Fruit fly (Drosophila melanogaster) whole organism, embryonic: ENCODE data around the gene trx.

ENCODE experiments used
- Ada2b ChIP-seq: fragments of 200-800 bp; sonication (Bioruptor generic); IDR thresholded peaks from 2 replicates; pipeline ENCODE4 v1.3.6; 2022; ENCODE audit warnings: missing biosample characterization, missing genetic modification characterization
- Atf6 ChIP-seq: fragments of 200-800 bp; sonication (Bioruptor generic); IDR thresholded peaks from 2 replicates; pipeline ENCODE4 v1.3.6; 2022; ENCODE audit warnings: missing biosample characterization, missing genetic modification characterization
- CG10543 ChIP-seq: fragments of 200-800 bp; sonication (Bioruptor generic); optimal IDR thresholded peaks from 3 replicates; lab custom pipeline; 2017; ENCODE audit warnings: missing biosample characterization, mild to moderate bottlenecking, missing genetic modification characterization, moderate library complexity
- CG11560 ChIP-seq: fragments of 200-800 bp; sonication (Bioruptor generic); IDR thresholded peaks from 3 replicates; pipeline ENCODE4 v1.3.6; 2022; ENCODE audit warnings: missing biosample characterization, missing genetic modification characterization
- CG12071 ChIP-seq: fragments of 200-800 bp; sonication (Bioruptor generic); optimal IDR thresholded peaks from 3 replicates; lab custom pipeline; 2018; ENCODE audit warnings: missing biosample characterization, mild to moderate bottlenecking, missing genetic modification characterization
- CG12299 ChIP-seq: fragments of 200-800 bp; sonication (Bioruptor generic); optimal IDR thresholded peaks from 2 replicates; lab custom pipeline; 2018; ENCODE audit warnings: missing biosample characterization, mild to moderate bottlenecking, missing genetic modification characterization
- CG12942 ChIP-seq: fragments of 200-800 bp; sonication (Bioruptor generic); optimal IDR thresholded peaks from 3 replicates; lab custom pipeline; 2016; ENCODE audit warnings: missing biosample characterization, missing genetic modification characterization
- CG17912 ChIP-seq: fragments of 200-800 bp; sonication (Bioruptor generic); optimal IDR thresholded peaks from 2 replicates; lab custom pipeline; 2018; ENCODE audit warnings: missing biosample characterization, mild to moderate bottlenecking, missing genetic modification characterization
- CG18262 ChIP-seq: fragments of 200-800 bp; optimal IDR thresholded peaks from 3 replicates; lab custom pipeline; 2019; ENCODE audit warnings: missing biosample characterization, mild to moderate bottlenecking, missing genetic modification characterization, moderate library complexity
- CG32767 ChIP-seq: fragments of 200-800 bp; sonication (Bioruptor generic); IDR thresholded peaks from 2 replicates; pipeline ENCODE4 v1.3.6; 2022; ENCODE audit warnings: missing biosample characterization, missing genetic modification characterization
- CG3726 ChIP-seq: fragments of 200-800 bp; sonication (Bioruptor generic); IDR thresholded peaks from 3 replicates; pipeline ENCODE4, ENCODE4 v1.3.6; 2022; ENCODE audit warnings: missing biosample characterization, missing genetic modification characterization
- CG42726 ChIP-seq: fragments of 200-800 bp; sonication (Bioruptor generic); IDR thresholded peaks from 2 replicates; pipeline ENCODE4 v1.3.6; 2022; ENCODE audit warnings: missing biosample characterization, missing genetic modification characterization; ENCODE audit not compliant: partially characterized antibody
- CG4282 ChIP-seq: fragments of 200-800 bp; sonication (Bioruptor generic); optimal IDR thresholded peaks from 2 replicates; lab custom pipeline; 2016; ENCODE audit warnings: missing biosample characterization, missing genetic modification characterization
- CG4404 ChIP-seq: fragments of 200-800 bp; sonication (Bioruptor generic); IDR thresholded peaks from 2 replicates; pipeline ENCODE4 v1.3.6; 2022; ENCODE audit warnings: missing biosample characterization, missing genetic modification characterization
- CG7839 ChIP-seq: fragments of 200-800 bp; sonication (Bioruptor generic); optimal IDR thresholded peaks from 3 replicates; lab custom pipeline; 2018; ENCODE audit warnings: missing biosample characterization, mild to moderate bottlenecking, missing genetic modification characterization, moderate library complexity
- CG8290 ChIP-seq, 3 experiments: fragments of 200-800 bp; sonication (Bioruptor generic); optimal IDR thresholded peaks; 2 replicates each; lab custom pipeline; 2016 to 2019; ENCODE audit warnings: missing biosample characterization in 3 of 3, missing genetic modification characterization in 3 of 3, mild to moderate bottlenecking in 2 of 3, moderate library complexity in 1 of 3
- CG9215 ChIP-seq: fragments of 200-800 bp; sonication (Bioruptor generic); IDR thresholded peaks from 2 replicates; pipeline ENCODE4 v1.3.6; 2022; ENCODE audit warnings: missing biosample characterization, missing genetic modification characterization
- CG9609 ChIP-seq: fragments of 200-800 bp; sonication (Bioruptor generic); optimal IDR thresholded peaks from 3 replicates; lab custom pipeline; 2016; ENCODE audit warnings: missing biosample characterization, missing genetic modification characterization
- Chrac-16 ChIP-seq: fragments of 200-800 bp; sonication (Bioruptor generic); optimal IDR thresholded peaks from 3 replicates; lab custom pipeline; 2016; ENCODE audit warnings: missing biosample characterization, missing genetic modification characterization
- Deaf1 ChIP-seq: fragments of 200-800 bp; optimal IDR thresholded peaks from 3 replicates; lab custom pipeline; 2019; ENCODE audit warnings: missing biosample characterization, mild to moderate bottlenecking, missing genetic modification characterization, moderate library complexity
- Dll ChIP-seq: fragments of 200-800 bp; sonication (Bioruptor generic); IDR thresholded peaks from 4 replicates; pipeline ENCODE4 v1.3.6; 2022; ENCODE audit warnings: missing biosample characterization, missing genetic modification characterization; ENCODE audit not compliant: partially characterized antibody
- Eip74EF ChIP-seq, 2 experiments: fragments of 200-800 bp in 1 of 2; fragments of >200 bp in 1 of 2; sonication (Bioruptor generic) in 1 of 2; optimal IDR thresholded peaks; 2 replicates each; lab custom pipeline; 2017 to 2019; ENCODE audit warnings: missing biosample characterization in 2 of 2, missing genetic modification characterization in 2 of 2, mild to moderate bottlenecking in 1 of 2, moderate library complexity in 1 of 2
- Fer1 ChIP-seq: fragments of 200-800 bp; sonication (Bioruptor generic); optimal IDR thresholded peaks from 2 replicates; lab custom pipeline; 2017; ENCODE audit warnings: missing biosample characterization, mild to moderate bottlenecking, missing genetic modification characterization
- Hey ChIP-seq: fragments of 200-800 bp; sonication (Bioruptor generic); optimal IDR thresholded peaks from 3 replicates; lab custom pipeline; 2018; ENCODE audit warnings: missing biosample characterization, mild to moderate bottlenecking, missing genetic modification characterization
- Hmx ChIP-seq: fragments of 200-800 bp; sonication (Bioruptor generic); optimal IDR thresholded peaks from 2 replicates; lab custom pipeline; 2016; ENCODE audit warnings: missing biosample characterization, missing genetic modification characterization
- Myb ChIP-seq: fragments of 200-800 bp; sonication (Bioruptor generic); optimal IDR thresholded peaks from 2 replicates; lab custom pipeline; 2016; ENCODE audit warnings: missing biosample characterization, missing genetic modification characterization
- Poxn ChIP-seq: fragments of 200-800 bp; sonication (Bioruptor generic); IDR thresholded peaks from 2 replicates; pipeline ENCODE4 v1.3.6; 2022; ENCODE audit warnings: missing biosample characterization, missing genetic modification characterization
- Scr ChIP-seq: fragments of 200-800 bp; sonication (Bioruptor generic); IDR thresholded peaks from 2 replicates; pipeline ENCODE4 v1.3.6; 2022; ENCODE audit warnings: missing biosample characterization, missing genetic modification characterization; ENCODE audit not compliant: partially characterized antibody
- TFAM ChIP-seq: fragments of 200-800 bp; sonication (Bioruptor generic); optimal IDR thresholded peaks from 2 replicates; lab custom pipeline; 2017; ENCODE audit warnings: missing biosample characterization, missing genetic modification characterization, inconsistent platforms
- ase ChIP-seq: fragments of 200-800 bp; sonication (Bioruptor generic); IDR thresholded peaks from 3 replicates; pipeline ENCODE4 v1.3.6; 2022; ENCODE audit warnings: missing biosample characterization, missing genetic modification characterization
- cato ChIP-seq: fragments of 200-800 bp; sonication (Bioruptor generic); optimal IDR thresholded peaks from 2 replicates; lab custom pipeline; 2016; ENCODE audit warnings: missing biosample characterization, missing genetic modification characterization, borderline replicate concordance
- cg ChIP-seq: fragments of 200-800 bp; sonication (Bioruptor generic); optimal IDR thresholded peaks from 3 replicates; lab custom pipeline; 2019; ENCODE audit warnings: missing biosample characterization, mild to moderate bottlenecking, missing genetic modification characterization, moderate library complexity
- croc ChIP-seq: fragments of 200-800 bp; sonication (Bioruptor generic); conservative IDR thresholded peaks from 3 replicates; pipeline ENCODE4 v1.3.6; 2022; ENCODE audit warnings: missing biosample characterization, missing genetic modification characterization
- dimm ChIP-seq: fragments of 200-800 bp; sonication (Bioruptor generic); IDR thresholded peaks from 2 replicates; pipeline ENCODE4 v1.3.6; 2022; ENCODE audit warnings: missing biosample characterization, missing genetic modification characterization
- disco-r ChIP-seq: fragments of 200-800 bp; sonication (Bioruptor generic); optimal IDR thresholded peaks from 2 replicates; lab custom pipeline; 2016; ENCODE audit warnings: missing biosample characterization, missing genetic modification characterization
- eve ChIP-seq, 2 experiments: fragments of >200 bp; optimal IDR thresholded peaks; 2 replicates each; lab custom pipeline; 2017; ENCODE audit warnings: missing biosample characterization in 2 of 2, missing genetic modification characterization in 2 of 2
- eyg ChIP-seq: fragments of 200-800 bp; sonication (Bioruptor generic); optimal IDR thresholded peaks from 3 replicates; lab custom pipeline; 2016; ENCODE audit warnings: missing biosample characterization, missing genetic modification characterization
- gsb ChIP-seq: fragments of 200-800 bp; sonication (Bioruptor generic); IDR thresholded peaks from 2 replicates; pipeline ENCODE4 v1.3.6; 2022; ENCODE audit warnings: missing biosample characterization, missing genetic modification characterization
- hbn ChIP-seq: fragments of 200-800 bp; sonication (Bioruptor generic); IDR thresholded peaks from 2 replicates; pipeline ENCODE4 v1.3.6; 2022; ENCODE audit warnings: missing biosample characterization, missing genetic modification characterization; ENCODE audit not compliant: partially characterized antibody
- kay ChIP-seq: fragments of 200-800 bp; sonication (Bioruptor generic); optimal IDR thresholded peaks from 2 replicates; lab custom pipeline; 2016; ENCODE audit warnings: missing biosample characterization, missing genetic modification characterization
- oc ChIP-seq: fragments of 200-800 bp; sonication (Bioruptor generic); optimal IDR thresholded peaks from 2 replicates; lab custom pipeline; 2018; ENCODE audit warnings: missing biosample characterization, mild to moderate bottlenecking, missing genetic modification characterization, moderate library complexity
- onecut ChIP-seq: fragments of 200-800 bp; sonication (Bioruptor generic); IDR thresholded peaks from 2 replicates; pipeline ENCODE4 v1.3.6; 2022; ENCODE audit warnings: missing biosample characterization, missing genetic modification characterization
- org-1 ChIP-seq: fragments of 200-800 bp; sonication (Bioruptor generic); optimal IDR thresholded peaks from 2 replicates; lab custom pipeline; 2017; ENCODE audit warnings: missing biosample characterization, missing genetic modification characterization
- row ChIP-seq: fragments of 200-800 bp; sonication (Bioruptor generic); IDR thresholded peaks from 3 replicates; pipeline ENCODE4 v1.3.6; 2022; ENCODE audit warnings: missing biosample characterization, missing genetic modification characterization
- trem ChIP-seq: fragments of 200-800 bp; optimal IDR thresholded peaks from 3 replicates; lab custom pipeline; 2019; ENCODE audit warnings: missing biosample characterization, mild to moderate bottlenecking, missing genetic modification characterization, moderate library complexity
- vnd ChIP-seq: fragments of 200-800 bp; sonication (Bioruptor generic); IDR thresholded peaks from 3 replicates; pipeline ENCODE4 v1.3.6; 2022; ENCODE audit warnings: missing biosample characterization, missing genetic modification characterization; ENCODE audit not compliant: partially characterized antibody
- wdn ChIP-seq: fragments of 200-800 bp; sonication (Bioruptor generic); IDR thresholded peaks from 2 replicates; pipeline ENCODE4 v1.3.6; 2022; ENCODE audit warnings: missing biosample characterization, missing genetic modification characterization
- zen2 ChIP-seq: fragments of 200-800 bp; sonication (Bioruptor generic); IDR thresholded peaks from 3 replicates; pipeline ENCODE4 v1.3.6; 2022; ENCODE audit warnings: missing biosample characterization, missing genetic modification characterization; ENCODE audit not compliant: partially characterized antibody

The trx gene

dm6 chr3R:14278523-14279303 is 8.0 kb downstream of the trx start (continued):
- TF ChIP-seq CG12299 (tag; lab: Kevin White, UChicago) (no peak), CG12071 (GFP tag; lab: Kevin White, UChicago) (no peak), CG8290 (GFP tag; optimal IDR thresholded peaks at IDR 0.05; lab: Kevin White, UChicago) (peak; percentile 16), CG8290 (tag; optimal IDR thresholded peaks at IDR 0.05; lab: Kevin White, UChicago) (peak in 1 of 2 experiments; percentile 27), CG9609 (GFP tag; lab: Kevin White, UChicago) (peak; percentile 15), eve (GFP tag; optimal IDR thresholded peaks at IDR 0.05; lab: Kevin White, UChicago) (no peak), CG12942 (GFP tag; lab: Kevin White, UChicago) (no peak), cg (GFP tag; lab: Kevin White, UChicago) (peak; percentile 34), row (GFP tag; lab: Robert Waterston, UW) (peak; percentile 49), Myb (GFP tag; lab: Kevin White, UChicago) (no peak), CG3726 (GFP tag; lab: Robert Waterston, UW) (no peak), oc (tag; lab: Kevin White, UChicago) (no peak), Dll (GFP tag; lab: Robert Waterston, UW) (0 out of 4 replicates have a peak, but pooled peaks have one; percentile 39), CG42726 (GFP tag; lab: Robert Waterston, UW) (no peak), eyg (GFP tag; lab: Kevin White, UChicago) (no peak), onecut (peak; percentile 43; the same call in 1 of the 2 replicates), Deaf1 (tag; lab: Kevin White, UChicago) (peak; percentile 4), kay (GFP tag; lab: Kevin White, UChicago) (no peak), Poxn (GFP tag; lab: Robert Waterston, UW) (no peak), dimm (GFP tag; lab: Robert Waterston, UW) (no peak), CG9215 (GFP tag; lab: Robert Waterston, UW) (no peak), Scr (GFP tag; lab: Robert Waterston, UW) (no peak), Eip74EF (GFP tag; optimal IDR thresholded peaks at IDR 0.05; lab: Kevin White, UChicago) (no peak), cato (GFP tag; lab: Kevin White, UChicago) (no peak), Hmx (GFP tag; lab: Kevin White, UChicago) (no peak), vnd (GFP tag; lab: Robert Waterston, UW) (no peak), CG7839 (no peak), Hey (no peak), CG18262 (tag; lab: Kevin White, UChicago) (no peak), CG10543 (GFP tag; lab: Kevin White, UChicago) (no peak), CG17912 (GFP tag; lab: Kevin White, UChicago) (no peak), trem (tag; lab: Kevin White, UChicago) (no peak), Ada2b (0 out of 2 replicates have a peak, but pooled peaks have one; percentile 5), org-1 (GFP tag; lab: Kevin White, UChicago) (no peak), Atf6 (no peak)

- peak; percentile 44; the same call in 2 of the 3 replicates for TF ChIP-seq ase (GFP tag; lab: Robert Waterston, UW)
- TF ChIP-seq croc (GFP tag; lab: Robert Waterston, UW) = peak; percentile 73
- TF ChIP-seq CG4282 (GFP tag; lab: Kevin White, UChicago) = no peak
- no peak for TF ChIP-seq Fer1
- no peak for TF ChIP-seq zen2
- peak; percentile 75 for TF ChIP-seq Chrac-16 (GFP tag; lab: Kevin White, UChicago)
- peak; percentile 79 for TF ChIP-seq trem (tag; lab: Kevin White, UChicago)
- no peak for TF ChIP-seq hbn (GFP tag; lab: Robert Waterston, UW)
- peak; percentile 36 for TF ChIP-seq TFAM
- 0 out of 3 replicates have a peak, but pooled peaks have one; percentile 39 for TF ChIP-seq CG11560 (tag; lab: Robert Waterston, UW)
- peak; percentile 93 for TF ChIP-seq CG4404 (GFP tag; lab: Robert Waterston, UW)
- TF ChIP-seq wdn (GFP tag; lab: Robert Waterston, UW) = peak; percentile 74
- peak; percentile 68 for TF ChIP-seq gsb (GFP tag; lab: Robert Waterston, UW)
- TF ChIP-seq CG32767 (GFP tag; lab: Robert Waterston, UW) = peak; percentile 79
- no peak for TF ChIP-seq disco-r
Measured at dm6 chr3R:14277894-14278522, 8.7 kb downstream of the trx start.
